Worm (Caenorhabditis elegans) whole organism, late embryonic: ENCODE data around the gene unc-44.

Experiments
- ama-1 ChIP-seq: fragments of 150-350 bp; optimal IDR thresholded peaks from 2 replicates; lab custom pipeline; 2014
- ceh-18 ChIP-seq: sonication (generic microtip); optimal IDR thresholded peaks from 2 replicates; lab custom pipeline; 2016; ENCODE audit warnings: missing genetic modification characterization, missing compliant biosample characterization
- ceh-34 ChIP-seq: sonication (generic microtip); optimal IDR thresholded peaks from 2 replicates; lab custom pipeline; 2016; ENCODE audit warnings: mild to moderate bottlenecking, missing genetic modification characterization, missing compliant biosample characterization
- elt-2 ChIP-seq: sonication (generic microtip); optimal IDR thresholded peaks from 2 replicates; lab custom pipeline; 2016; ENCODE audit warnings: missing genetic modification reagents, missing genetic modification characterization, missing compliant biosample characterization
- ets-4 ChIP-seq: sonication (generic microtip); optimal IDR thresholded peaks from 2 replicates; lab custom pipeline; 2016; ENCODE audit warnings: missing genetic modification characterization, missing compliant biosample characterization
- fkh-10 ChIP-seq: fragments of 150-350 bp; optimal IDR thresholded peaks from 2 replicates; lab custom pipeline; 2014; ENCODE audit warnings: missing biosample characterization, missing genetic modification reagents, missing genetic modification characterization
- nfya-1 ChIP-seq: sonication (generic microtip); optimal IDR thresholded peaks from 2 replicates; lab custom pipeline; 2017; ENCODE audit warnings: missing genetic modification characterization, mild to moderate bottlenecking, missing compliant biosample characterization, antibody characterized with exemption, moderate library complexity
- nhr-11 ChIP-seq: fragments of 150-350 bp; optimal IDR thresholded peaks from 2 replicates; lab custom pipeline; 2014; ENCODE audit warnings: missing biosample characterization, missing genetic modification characterization
- sox-2 ChIP-seq: fragments of 200-800 bp; sonication (Bioruptor generic); IDR thresholded peaks from 2 replicates; pipeline ENCODE4 v1.3.6; 2022; ENCODE audit warnings: missing genetic modification reagents, missing genetic modification characterization, missing compliant biosample characterization
- syd-9 ChIP-seq: sonication (generic microtip); optimal IDR thresholded peaks from 2 replicates; lab custom pipeline; 2016; ENCODE audit warnings: mild to moderate bottlenecking, missing genetic modification characterization, moderate library complexity, missing compliant biosample characterization
- unc-3 ChIP-seq, 2 experiments: fragments of 200-800 bp in 1 of 2; sonication (Bioruptor generic) in 1 of 2; sonication (generic microtip) in 1 of 2; conservative IDR thresholded peaks in 1 of 2; optimal IDR thresholded peaks in 1 of 2; 2 replicates each; pipeline versions ENCODE4 v1.3.6 to Lab custom; 2016 to 2022; ENCODE audit warnings: missing compliant biosample characterization in 2 of 2, missing genetic modification characterization in 2 of 2, missing genetic modification reagents in 1 of 2

DNA sequence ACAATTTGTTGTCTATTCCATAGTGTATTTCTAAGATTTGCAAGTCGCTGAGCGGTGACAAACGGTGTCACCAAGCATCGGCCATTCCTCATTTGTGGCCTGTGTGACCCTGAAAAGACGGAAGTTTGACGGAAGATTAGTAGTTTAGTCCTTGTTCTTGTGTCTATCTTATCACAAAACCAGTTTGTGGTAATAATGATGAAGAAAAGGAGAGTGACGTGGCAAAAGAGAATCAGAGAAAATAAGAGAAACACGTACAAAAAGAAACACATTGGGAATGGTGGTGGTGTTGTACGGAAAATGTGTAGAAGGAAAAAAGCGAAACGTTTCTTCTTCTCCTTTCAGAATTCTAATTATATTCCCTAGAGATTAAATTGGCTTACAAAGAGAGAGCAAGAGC, 36.2 kb upstream of the unc-44 start, which contains the start of gene mcu-1:
- TF ChIP-seq nfya-1 (tag; lab: Kevin White, UChicago): no peak
- no peak for TF ChIP-seq ets-4
- no peak for TF ChIP-seq ceh-18
- no peak for TF ChIP-seq nhr-11
- TF ChIP-seq unc-3 (GFP tag; conservative IDR thresholded peaks at IDR 0.05; lab: Robert Waterston, UW): no peak
- no peak for TF ChIP-seq unc-3 (tag; optimal IDR thresholded peaks at IDR 0.05; lab: Kevin White, UChicago)
- no peak for TF ChIP-seq ceh-34 (tag; lab: Kevin White, UChicago)
- no peak for TF ChIP-seq elt-2 (tag; lab: Kevin White, UChicago)
- TF ChIP-seq fkh-10: no peak
- no peak for TF ChIP-seq ama-1 (lab: Kevin White, UChicago)
- no peak for TF ChIP-seq sox-2 (GFP tag; lab: Robert Waterston, UW)
- no peak for TF ChIP-seq syd-9 (tag; lab: Kevin White, UChicago)
